Worm (Caenorhabditis elegans) whole organism, late embryonic: ENCODE data around the gene ctsa-4.2.

Experiments
- C08G9.2 ChIP-seq: sonication (generic microtip); optimal IDR thresholded peaks from 2 replicates; lab custom pipeline; 2016; ENCODE audit warnings: mild to moderate bottlenecking, missing genetic modification characterization, moderate library complexity, missing compliant biosample characterization
- F13H6.1 ChIP-seq: sonication (generic microtip); optimal IDR thresholded peaks from 2 replicates; lab custom pipeline; 2016; ENCODE audit warnings: missing genetic modification characterization, missing compliant biosample characterization
- K02D7.2 ChIP-seq: sonication (generic microtip); optimal IDR thresholded peaks from 2 replicates; lab custom pipeline; 2017; ENCODE audit warnings: mild to moderate bottlenecking, missing genetic modification characterization, missing compliant biosample characterization
- T23F11.4 ChIP-seq: fragments of 200-800 bp; sonication (Bioruptor generic); optimal IDR thresholded peaks from 2 replicates; lab custom pipeline; 2018; ENCODE audit warnings: mild to moderate bottlenecking, missing genetic modification characterization, missing compliant biosample characterization
- Y22D7AL.16 ChIP-seq: sonication (generic microtip); optimal IDR thresholded peaks from 2 replicates; lab custom pipeline; 2016; ENCODE audit warnings: missing genetic modification characterization, missing compliant biosample characterization
- ahr-1 ChIP-seq: sonication (generic microtip); optimal IDR thresholded peaks from 2 replicates; lab custom pipeline; 2016; ENCODE audit warnings: missing genetic modification characterization, missing compliant biosample characterization
- ama-1 ChIP-seq: fragments of 150-350 bp; optimal IDR thresholded peaks from 2 replicates; lab custom pipeline; 2014
- ceh-14 ChIP-seq: sonication (generic microtip); optimal IDR thresholded peaks from 2 replicates; lab custom pipeline; 2016; ENCODE audit warnings: missing genotype, missing genetic modification characterization, missing compliant biosample characterization
- ceh-19 ChIP-seq: fragments of 200-800 bp; sonication (Bioruptor generic); optimal IDR thresholded peaks from 2 replicates; lab custom pipeline; 2018; ENCODE audit warnings: mild to moderate bottlenecking, missing genetic modification characterization, missing compliant biosample characterization
- ceh-2 ChIP-seq: sonication (generic microtip); optimal IDR thresholded peaks from 2 replicates; lab custom pipeline; 2016; ENCODE audit warnings: missing genotype, missing genetic modification characterization, missing compliant biosample characterization
- ceh-22 ChIP-seq: sonication (generic microtip); optimal IDR thresholded peaks from 2 replicates; lab custom pipeline; 2017; ENCODE audit warnings: missing biosample characterization, missing genetic modification characterization
- ceh-31 ChIP-seq: sonication (generic microtip); optimal IDR thresholded peaks from 2 replicates; lab custom pipeline; 2016; ENCODE audit warnings: missing genetic modification characterization, missing compliant biosample characterization
- ceh-34 ChIP-seq: sonication (generic microtip); optimal IDR thresholded peaks from 2 replicates; lab custom pipeline; 2016; ENCODE audit warnings: mild to moderate bottlenecking, missing genetic modification characterization, missing compliant biosample characterization
- ceh-45 ChIP-seq: fragments of 200-800 bp; sonication (Bioruptor generic); IDR thresholded peaks from 2 replicates; pipeline ENCODE4 v1.3.6; 2022; ENCODE audit warnings: missing genetic modification reagents, missing genetic modification characterization, missing compliant biosample characterization
- ceh-6 ChIP-seq: fragments of 200-800 bp; sonication (Bioruptor generic); optimal IDR thresholded peaks from 2 replicates; lab custom pipeline; 2018; ENCODE audit warnings: mild to moderate bottlenecking, missing genetic modification characterization, missing compliant biosample characterization
- dve-1 ChIP-seq: sonication (generic microtip); optimal IDR thresholded peaks from 2 replicates; lab custom pipeline; 2017; ENCODE audit warnings: antibody characterized with exemption, mild to moderate bottlenecking, missing genetic modification characterization, missing compliant biosample characterization
- elt-2 ChIP-seq: sonication (generic microtip); optimal IDR thresholded peaks from 2 replicates; lab custom pipeline; 2016; ENCODE audit warnings: missing genetic modification reagents, missing genetic modification characterization, missing compliant biosample characterization
- elt-4 ChIP-seq: sonication (generic microtip); optimal IDR thresholded peaks from 2 replicates; lab custom pipeline; 2016; ENCODE audit warnings: missing genetic modification characterization, missing compliant biosample characterization
- ets-4 ChIP-seq: sonication (generic microtip); optimal IDR thresholded peaks from 2 replicates; lab custom pipeline; 2016; ENCODE audit warnings: missing genetic modification characterization, missing compliant biosample characterization
- eyg-1 ChIP-seq: sonication (generic microtip); optimal IDR thresholded peaks from 2 replicates; lab custom pipeline; 2016; ENCODE audit warnings: missing genotype, missing genetic modification characterization, missing compliant biosample characterization
- fkh-10 ChIP-seq: fragments of 150-350 bp; optimal IDR thresholded peaks from 2 replicates; lab custom pipeline; 2014; ENCODE audit warnings: missing biosample characterization, missing genetic modification reagents, missing genetic modification characterization
- gmeb-2 ChIP-seq: sonication (generic microtip); optimal IDR thresholded peaks from 2 replicates; lab custom pipeline; 2016; ENCODE audit warnings: missing genetic modification characterization, inconsistent platforms, missing compliant biosample characterization
- lin-11 ChIP-seq: fragments of 200-800 bp; sonication (Bioruptor generic); optimal IDR thresholded peaks from 2 replicates; lab custom pipeline; 2018; ENCODE audit warnings: mild to moderate bottlenecking, missing genetic modification characterization, missing compliant biosample characterization
- mec-3 ChIP-seq: sonication (generic microtip); optimal IDR thresholded peaks from 2 replicates; lab custom pipeline; 2016; ENCODE audit warnings: borderline replicate concordance, missing genetic modification characterization, missing compliant biosample characterization
- nfya-1 ChIP-seq: sonication (generic microtip); optimal IDR thresholded peaks from 2 replicates; lab custom pipeline; 2017; ENCODE audit warnings: missing genetic modification characterization, mild to moderate bottlenecking, missing compliant biosample characterization, antibody characterized with exemption, moderate library complexity
- nhr-11 ChIP-seq: fragments of 150-350 bp; optimal IDR thresholded peaks from 2 replicates; lab custom pipeline; 2014; ENCODE audit warnings: missing biosample characterization, missing genetic modification characterization
- pat-9 ChIP-seq: fragments of 200-800 bp; sonication (Bioruptor generic); optimal IDR thresholded peaks from 2 replicates; lab custom pipeline; 2018; ENCODE audit warnings: mild to moderate bottlenecking, missing genetic modification characterization, moderate library complexity, missing compliant biosample characterization
- pax-1 ChIP-seq: fragments of 150-350 bp; optimal IDR thresholded peaks from 2 replicates; lab custom pipeline; 2014; ENCODE audit warnings: missing biosample characterization, missing genetic modification characterization
- pha-2 ChIP-seq: sonication (generic microtip); optimal IDR thresholded peaks from 2 replicates; lab custom pipeline; 2017; ENCODE audit warnings: mild to moderate bottlenecking, missing genetic modification characterization, missing compliant biosample characterization
- pha-4 ChIP-seq: fragments of 150-350 bp; optimal IDR thresholded peaks from 2 replicates; lab custom pipeline; 2018; ENCODE audit warnings: missing biosample characterization, missing genetic modification reagents, missing genetic modification characterization
- pqm-1 ChIP-seq: sonication (generic microtip); optimal IDR thresholded peaks from 2 replicates; lab custom pipeline; 2016; ENCODE audit warnings: missing genetic modification characterization, missing compliant biosample characterization
- sdc-2 ChIP-seq: sonication (generic microtip); optimal IDR thresholded peaks from 2 replicates; lab custom pipeline; 2016; ENCODE audit warnings: missing genotype, missing genetic modification characterization, missing compliant biosample characterization
- sox-4 ChIP-seq: sonication (generic microtip); optimal IDR thresholded peaks from 2 replicates; lab custom pipeline; 2017; ENCODE audit warnings: mild to moderate bottlenecking, missing genetic modification characterization, inconsistent platforms, missing compliant biosample characterization
- syd-9 ChIP-seq: sonication (generic microtip); optimal IDR thresholded peaks from 2 replicates; lab custom pipeline; 2016; ENCODE audit warnings: mild to moderate bottlenecking, missing genetic modification characterization, moderate library complexity, missing compliant biosample characterization
- tbx-2 ChIP-seq: sonication (generic microtip); optimal IDR thresholded peaks from 2 replicates; lab custom pipeline; 2016; ENCODE audit warnings: missing genetic modification characterization, missing compliant biosample characterization
- unc-3 ChIP-seq, 2 experiments: fragments of 200-800 bp in 1 of 2; sonication (Bioruptor generic) in 1 of 2; sonication (generic microtip) in 1 of 2; conservative IDR thresholded peaks in 1 of 2; optimal IDR thresholded peaks in 1 of 2; 2 replicates each; pipeline versions ENCODE4 v1.3.6 to Lab custom; 2016 to 2022; ENCODE audit warnings: missing compliant biosample characterization in 2 of 2, missing genetic modification characterization in 2 of 2, missing genetic modification reagents in 1 of 2
- unc-42 ChIP-seq: sonication (generic microtip); optimal IDR thresholded peaks from 2 replicates; lab custom pipeline; 2016; ENCODE audit warnings: missing genotype, missing genetic modification characterization, missing compliant biosample characterization
- unc-86 ChIP-seq: sonication (generic microtip); optimal IDR thresholded peaks from 2 replicates; lab custom pipeline; 2016; ENCODE audit warnings: missing genetic modification characterization, missing compliant biosample characterization

Gene ctsa-4.2

DNA sequence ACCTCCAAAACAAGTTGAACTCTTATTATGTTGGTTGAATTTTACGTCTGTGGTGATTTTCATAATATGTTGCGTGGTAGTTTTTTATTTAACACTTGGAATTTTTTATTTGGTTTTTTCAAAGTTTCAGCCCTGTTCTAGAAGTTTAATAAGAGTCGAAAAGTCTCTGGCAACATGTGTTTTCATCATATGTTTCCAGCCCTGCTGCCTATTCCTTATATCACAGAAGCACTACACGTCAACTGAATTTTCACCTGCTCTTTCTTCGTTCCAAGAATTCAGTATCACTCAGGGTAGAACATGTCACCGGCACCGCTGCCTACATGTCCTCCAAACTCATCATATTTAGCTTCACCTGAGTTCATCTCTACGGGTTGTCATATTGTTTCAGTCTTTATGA, 1.8 kb upstream of the ctsa-4.2 start, which contains the start of gene srh-40:
TSS of gene srh-40 (plus strand) at position 301 of the 400 bp plus-strand sequence.
- no peak for TF ChIP-seq unc-42 (tag; lab: Kevin White, UChicago)

DNA sequence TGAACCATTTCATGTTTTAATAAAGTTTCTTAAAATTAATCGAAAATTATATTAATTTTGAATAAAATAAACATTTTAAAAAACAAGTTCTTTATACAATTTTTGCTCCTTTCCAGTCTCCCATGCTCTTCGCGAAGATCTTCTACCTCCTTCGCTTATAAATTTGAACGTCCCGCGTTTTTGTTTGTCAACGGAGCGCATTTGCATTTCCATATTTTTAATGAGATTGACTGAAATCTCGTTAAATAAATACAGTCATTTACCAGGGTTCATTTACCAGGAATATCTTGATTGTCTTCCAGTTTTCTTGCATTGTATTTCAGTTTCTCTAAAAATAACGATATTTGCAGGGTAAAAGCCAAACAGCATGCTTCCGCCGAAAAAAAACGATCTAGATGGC, 2.7 kb downstream of the ctsa-4.2 start, which contains the start of gene cmtr-2:
TSS of gene cmtr-2 (plus strand) at position 351 of the 400 bp plus-strand sequence.
- TF ChIP-seq mec-3 (tag; lab: Kevin White, UChicago) (no peak), eyg-1 (tag; lab: Kevin White, UChicago) (no peak), dve-1 (tag; lab: Kevin White, UChicago) (no peak), F13H6.1 (tag; lab: Kevin White, UChicago) (no peak), ceh-34 (tag; lab: Kevin White, UChicago) (no peak), fkh-10 (GFP tag; lab: Kevin White, UChicago) (no peak), ceh-14 (tag; lab: Kevin White, UChicago) (peak; percentile 17), pqm-1 (no peak), unc-42 (tag; lab: Kevin White, UChicago) (peak; percentile 84), pax-1 (tag; lab: Kevin White, UChicago) (no peak), lin-11 (tag; lab: Kevin White, UChicago) (no peak), C08G9.2 (tag; lab: Kevin White, UChicago) (no peak), pha-2 (tag; lab: Kevin White, UChicago) (peak; percentile 1), gmeb-2 (tag; lab: Kevin White, UChicago) (no peak), elt-4 (tag; lab: Kevin White, UChicago) (no peak), nfya-1 (tag; lab: Kevin White, UChicago) (peak; percentile 29)

DNA sequence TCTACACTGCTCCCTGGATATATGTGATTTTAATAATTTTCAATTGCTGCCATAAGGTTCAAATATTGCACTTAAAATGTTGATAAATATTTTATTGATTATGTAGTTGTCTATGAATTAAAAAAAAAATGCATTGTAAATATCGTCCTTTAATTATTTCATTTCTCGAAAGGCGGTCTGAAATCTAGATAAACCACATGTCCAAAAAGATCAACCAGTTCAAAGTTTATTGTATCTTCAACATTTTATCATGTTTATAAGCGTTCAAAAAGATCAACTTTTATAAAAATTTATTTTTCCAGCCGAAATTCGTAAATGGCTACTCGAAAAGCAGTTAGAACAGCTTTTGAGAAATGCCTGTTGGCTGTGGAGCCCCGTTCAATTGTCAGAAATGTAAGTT, 7.6 kb downstream of the ctsa-4.2 start, which contains the start of gene C13B9.2:
TSS of gene C13B9.2 (plus strand) at position 301 of the 400 bp plus-strand sequence.
- TF ChIP-seq eyg-1 (tag; lab: Kevin White, UChicago) (no peak), unc-3 (GFP tag; conservative IDR thresholded peaks at IDR 0.05; lab: Robert Waterston, UW) (no peak), unc-3 (tag; optimal IDR thresholded peaks at IDR 0.05; lab: Kevin White, UChicago) (no peak), ceh-6 (GFP tag; lab: Kevin White, UChicago) (no peak), pha-4 (no peak)
- TF ChIP-seq, all 69 proteins: peak for 0

DNA sequence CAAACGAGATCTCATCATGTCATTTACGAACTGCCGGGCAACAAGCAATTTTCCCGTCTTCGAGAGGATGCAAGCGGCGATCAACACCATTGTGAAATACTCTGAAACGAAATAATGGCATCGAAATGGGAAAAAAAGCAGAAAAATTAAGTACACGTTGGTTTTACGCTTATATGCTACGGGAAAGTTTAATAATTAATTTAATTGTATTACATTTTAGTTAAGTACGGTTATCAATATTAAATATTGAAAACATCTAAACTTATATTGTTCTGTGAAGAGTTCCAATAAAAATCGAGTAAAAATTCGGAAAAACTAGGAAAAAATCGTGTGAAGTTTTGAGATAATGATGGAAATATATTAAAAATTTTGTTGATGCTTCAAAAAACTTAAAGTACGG, 12.5 kb downstream of the ctsa-4.2 start, which contains the start of gene copd-1:
TSS of gene copd-1 (minus strand) at position 101 of the 400 bp plus-strand sequence.
- no peak for TF ChIP-seq elt-4 (tag; lab: Kevin White, UChicago)
- TF ChIP-seq ceh-45 (GFP tag; lab: Robert Waterston, UW), result no peak
- TF ChIP-seq unc-3 (GFP tag; conservative IDR thresholded peaks at IDR 0.05; lab: Robert Waterston, UW), result no peak
- no peak for TF ChIP-seq unc-3 (tag; optimal IDR thresholded peaks at IDR 0.05; lab: Kevin White, UChicago)
- no peak for TF ChIP-seq mec-3 (tag; lab: Kevin White, UChicago)
- TF ChIP-seq, all 69 proteins: peak for 0

DNA sequence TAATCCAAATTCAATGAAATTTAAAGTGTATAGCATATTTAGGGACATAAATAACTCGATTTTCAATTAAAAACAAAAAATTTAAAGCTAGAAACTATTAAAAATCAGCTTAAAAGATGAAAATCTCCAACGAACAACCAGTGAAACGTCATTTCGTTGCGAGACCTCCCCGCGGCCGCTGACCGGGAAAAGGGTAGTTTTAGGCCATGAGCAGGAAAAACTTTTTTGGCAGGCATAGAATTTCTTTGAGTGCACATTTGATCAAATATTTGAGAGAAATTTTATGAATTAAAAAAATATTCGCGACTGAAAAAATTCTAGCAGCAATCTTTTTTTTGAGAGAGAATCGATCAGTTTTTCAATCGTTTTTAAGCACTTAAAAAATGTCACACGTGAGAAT, 13.0 kb downstream of the ctsa-4.2 start:
- peak; percentile 50 for TF ChIP-seq ceh-2 (tag; lab: Kevin White, UChicago)
- TF ChIP-seq ahr-1 (tag; lab: Kevin White, UChicago), result no peak
- no peak for TF ChIP-seq ama-1
- peak; percentile 60 for TF ChIP-seq tbx-2 (tag; lab: Kevin White, UChicago)
- no peak for TF ChIP-seq unc-86 (tag; lab: Kevin White, UChicago)
- TF ChIP-seq T23F11.4 (GFP tag; lab: Kevin White, UChicago), result no peak
- no peak for TF ChIP-seq lin-11 (tag; lab: Kevin White, UChicago)
- peak; percentile 32 for TF ChIP-seq ets-4
- no peak for TF ChIP-seq ceh-6 (GFP tag; lab: Kevin White, UChicago)
- no peak for TF ChIP-seq syd-9 (tag; lab: Kevin White, UChicago)
- no peak for TF ChIP-seq pat-9 (tag; lab: Kevin White, UChicago)
- TF ChIP-seq K02D7.2, result no peak
- TF ChIP-seq elt-2 (tag; lab: Kevin White, UChicago), result peak; percentile 12
- no peak for TF ChIP-seq pax-1 (tag; lab: Kevin White, UChicago)
- TF ChIP-seq ceh-31 (tag; lab: Kevin White, UChicago), result peak; percentile 73
- no peak for TF ChIP-seq mec-3 (tag; lab: Kevin White, UChicago)
- no peak for TF ChIP-seq Y22D7AL.16 (tag; lab: Kevin White, UChicago)
- no peak for TF ChIP-seq ceh-22 (tag; lab: Kevin White, UChicago)
- peak; percentile 52 for TF ChIP-seq C08G9.2 (tag; lab: Kevin White, UChicago)
- TF ChIP-seq sdc-2 (tag; lab: Kevin White, UChicago), result no peak
- no peak for TF ChIP-seq nhr-11 (tag; lab: Kevin White, UChicago)
- no peak for TF ChIP-seq ceh-14 (tag; lab: Kevin White, UChicago)
- no peak for TF ChIP-seq pha-2 (tag; lab: Kevin White, UChicago)
- no peak for TF ChIP-seq sox-4 (tag; lab: Kevin White, UChicago)
- TF ChIP-seq ceh-19 (GFP tag; lab: Kevin White, UChicago), result no peak
- peak; percentile 22 for TF ChIP-seq ceh-34 (tag; lab: Kevin White, UChicago)
- TF ChIP-seq unc-3 (GFP tag; conservative IDR thresholded peaks at IDR 0.05; lab: Robert Waterston, UW), result no peak
- TF ChIP-seq unc-3 (tag; optimal IDR thresholded peaks at IDR 0.05; lab: Kevin White, UChicago), result no peak
